Fruit fly (Drosophila melanogaster) whole organism, prepupa: ENCODE results near the gene DPCoAC.
A peak's percentile ranks its signal among the peaks of the same experiment; 100 is the strongest.

Experiments
- CG11762 ChIP-seq: fragments of 200-800 bp; sonication (Bioruptor generic); optimal IDR thresholded peaks from 3 replicates; lab custom pipeline; 2016; ENCODE audit warnings: missing biosample characterization, missing genetic modification characterization; ENCODE audit not compliant: insufficient read depth
- CG11902 ChIP-seq: fragments of 200-800 bp; sonication (Bioruptor generic); optimal IDR thresholded peaks from 3 replicates; lab custom pipeline; 2016; ENCODE audit warnings: missing biosample characterization, missing genetic modification characterization
- CG15336 ChIP-seq: fragments of 200-800 bp; sonication (Bioruptor generic); IDR thresholded peaks from 2 replicates; pipeline ENCODE4 v1.3.6; 2022; ENCODE audit warnings: missing biosample characterization, missing genetic modification characterization
- CG1621 ChIP-seq: fragments of 200-800 bp; sonication (Bioruptor generic); optimal IDR thresholded peaks from 3 replicates; lab custom pipeline; 2018; ENCODE audit warnings: missing biosample characterization, mild to moderate bottlenecking, missing genetic modification characterization
- CG16779 ChIP-seq: fragments of 200-800 bp; sonication (Bioruptor generic); optimal IDR thresholded peaks from 3 replicates; lab custom pipeline; 2017; ENCODE audit warnings: missing biosample characterization, mild to moderate bottlenecking, missing genetic modification characterization
- CG31627 ChIP-seq: fragments of 200-800 bp; sonication (Bioruptor generic); optimal IDR thresholded peaks from 3 replicates; lab custom pipeline; 2016; ENCODE audit warnings: missing biosample characterization, missing genetic modification characterization
- CG32006 ChIP-seq: fragments of 200-800 bp; sonication (Bioruptor generic); optimal IDR thresholded peaks from 3 replicates; lab custom pipeline; 2017; ENCODE audit warnings: missing biosample characterization, mild to moderate bottlenecking, missing genetic modification characterization
- CG34406 ChIP-seq: fragments of 200-800 bp; sonication (Bioruptor generic); optimal IDR thresholded peaks from 3 replicates; lab custom pipeline; 2016; ENCODE audit warnings: missing biosample characterization, missing genetic modification characterization
- CG3919 ChIP-seq: fragments of 200-800 bp; sonication (Bioruptor generic); optimal IDR thresholded peaks from 3 replicates; lab custom pipeline; 2016; ENCODE audit warnings: missing biosample characterization, missing genetic modification characterization
- CG4318 ChIP-seq: fragments of 200-800 bp; sonication (Bioruptor generic); optimal IDR thresholded peaks from 3 replicates; lab custom pipeline; 2017; ENCODE audit warnings: missing biosample characterization, mild to moderate bottlenecking, missing genetic modification characterization
- CG6163 ChIP-seq: fragments of 200-800 bp; sonication (Bioruptor generic); IDR thresholded peaks from 3 replicates; pipeline ENCODE4 v1.3.6; 2022; ENCODE audit warnings: missing biosample characterization, missing genetic modification characterization
- CG6276 ChIP-seq: fragments of 200-800 bp; sonication (Bioruptor generic); optimal IDR thresholded peaks from 2 replicates; lab custom pipeline; 2017; ENCODE audit warnings: missing biosample characterization, mild to moderate bottlenecking, missing genetic modification characterization
- CG6792 ChIP-seq: fragments of 200-800 bp; sonication (Bioruptor generic); optimal IDR thresholded peaks from 3 replicates; lab custom pipeline; 2016; ENCODE audit warnings: missing biosample characterization, missing genetic modification characterization
- CG6808 ChIP-seq: fragments of 200-800 bp; sonication (Bioruptor generic); optimal IDR thresholded peaks from 3 replicates; lab custom pipeline; 2017; ENCODE audit warnings: missing biosample characterization, missing genetic modification characterization, mild to moderate bottlenecking, moderate library complexity, missing genetic modification reagents
- CG6854 ChIP-seq: fragments of 200-800 bp; sonication (Bioruptor generic); optimal IDR thresholded peaks from 2 replicates; lab custom pipeline; 2017; ENCODE audit warnings: missing biosample characterization, mild to moderate bottlenecking, missing genetic modification characterization
- CG7368 ChIP-seq: fragments of 200-800 bp; sonication (Bioruptor generic); optimal IDR thresholded peaks from 3 replicates; lab custom pipeline; 2016; ENCODE audit warnings: missing biosample characterization, missing genetic modification characterization
- CG8119 ChIP-seq: fragments of 200-800 bp; sonication (Bioruptor generic); IDR thresholded peaks from 3 replicates; pipeline ENCODE4 v1.3.6; 2022; ENCODE audit warnings: missing biosample characterization, missing genetic modification characterization
- CG8319 ChIP-seq: fragments of 200-800 bp; sonication (Bioruptor generic); optimal IDR thresholded peaks from 3 replicates; lab custom pipeline; 2016; ENCODE audit warnings: missing biosample characterization, missing genetic modification characterization
- CG8632 ChIP-seq: fragments of 200-800 bp; sonication (Bioruptor generic); optimal IDR thresholded peaks from 3 replicates; lab custom pipeline; 2016; ENCODE audit warnings: missing biosample characterization, missing genetic modification characterization
- CG9139 ChIP-seq: fragments of 200-800 bp; sonication (Bioruptor generic); optimal IDR thresholded peaks from 3 replicates; lab custom pipeline; 2017; ENCODE audit warnings: missing biosample characterization, mild to moderate bottlenecking, missing genetic modification characterization
- Eip75B ChIP-seq: fragments of 200-800 bp; sonication (Bioruptor generic); optimal IDR thresholded peaks from 3 replicates; lab custom pipeline; 2016; ENCODE audit warnings: missing biosample characterization, missing genetic modification characterization
- Eip93F ChIP-seq: fragments of 200-800 bp; sonication (Bioruptor generic); optimal IDR thresholded peaks from 2 replicates; lab custom pipeline; 2016; ENCODE audit warnings: missing biosample characterization, mild to moderate bottlenecking, missing genetic modification characterization
- Ets21C ChIP-seq: fragments of 200-800 bp; sonication (Bioruptor generic); optimal IDR thresholded peaks from 3 replicates; lab custom pipeline; 2016; ENCODE audit warnings: missing biosample characterization, missing genetic modification characterization
- Gug ChIP-seq: fragments of 200-800 bp; sonication (Bioruptor generic); IDR thresholded peaks from 2 replicates; pipeline ENCODE4 v1.3.6; 2022; ENCODE audit warnings: missing biosample characterization, missing genetic modification characterization
- Hr38 ChIP-seq: sonication (Bioruptor generic); optimal IDR thresholded peaks from 2 replicates; lab custom pipeline; 2016; ENCODE audit warnings: missing biosample characterization, missing genetic modification characterization
- Hr39 ChIP-seq: fragments of 200-800 bp; sonication (Bioruptor generic); optimal IDR thresholded peaks from 2 replicates; lab custom pipeline; 2016; ENCODE audit warnings: missing biosample characterization, missing genetic modification characterization
- Hr4 ChIP-seq: fragments of 200-800 bp; sonication (Bioruptor generic); optimal IDR thresholded peaks from 3 replicates; lab custom pipeline; 2016; ENCODE audit warnings: missing biosample characterization, missing genetic modification characterization
- Lpt ChIP-seq: fragments of 200-800 bp; sonication (Bioruptor generic); optimal IDR thresholded peaks from 3 replicates; lab custom pipeline; 2016; ENCODE audit warnings: missing biosample characterization, missing genetic modification characterization
- Met ChIP-seq: fragments of 200-800 bp; sonication (Bioruptor generic); optimal IDR thresholded peaks from 3 replicates; lab custom pipeline; 2016; ENCODE audit warnings: missing biosample characterization, missing genetic modification characterization
- OdsH ChIP-seq: fragments of 200-800 bp; sonication (Bioruptor generic); optimal IDR thresholded peaks from 3 replicates; lab custom pipeline; 2016; ENCODE audit warnings: missing biosample characterization, missing genetic modification characterization
- Smox ChIP-seq: fragments of 200-800 bp; sonication (Bioruptor generic); optimal IDR thresholded peaks from 3 replicates; lab custom pipeline; 2016; ENCODE audit warnings: missing biosample characterization, missing genetic modification characterization
- Sox102F ChIP-seq: fragments of 200-800 bp; sonication (Bioruptor generic); optimal IDR thresholded peaks from 2 replicates; lab custom pipeline; 2016; ENCODE audit warnings: missing biosample characterization, mild to moderate bottlenecking, missing genetic modification characterization
- Sox14 ChIP-seq: fragments of 200-800 bp; sonication (Bioruptor generic); optimal IDR thresholded peaks from 3 replicates; lab custom pipeline; 2016; ENCODE audit warnings: missing biosample characterization, missing genetic modification characterization
- Sox15 ChIP-seq: fragments of 200-800 bp; sonication (Bioruptor generic); optimal IDR thresholded peaks from 3 replicates; lab custom pipeline; 2016; ENCODE audit warnings: missing biosample characterization, missing genetic modification characterization
- achi ChIP-seq: fragments of 200-800 bp; sonication (Bioruptor generic); optimal IDR thresholded peaks from 3 replicates; lab custom pipeline; 2016; ENCODE audit warnings: missing biosample characterization, missing genetic modification characterization
- acj6 ChIP-seq: fragments of 200-800 bp; sonication (Bioruptor generic); optimal IDR thresholded peaks from 3 replicates; lab custom pipeline; 2016; ENCODE audit warnings: missing biosample characterization, missing genetic modification characterization
- cyc ChIP-seq: fragments of 200-800 bp; sonication (Bioruptor generic); optimal IDR thresholded peaks from 3 replicates; lab custom pipeline; 2016; ENCODE audit warnings: missing biosample characterization, missing genetic modification characterization
- dac ChIP-seq: fragments of 200-800 bp; sonication (Bioruptor generic); optimal IDR thresholded peaks from 2 replicates; lab custom pipeline; 2017; ENCODE audit warnings: missing biosample characterization, mild to moderate bottlenecking, missing genetic modification characterization
- eg ChIP-seq: fragments of 200-800 bp; sonication (Bioruptor generic); IDR thresholded peaks from 3 replicates; pipeline ENCODE4 v1.3.6; 2022; ENCODE audit warnings: missing biosample characterization, missing genetic modification characterization
- esn ChIP-seq: fragments of 200-800 bp; sonication (Bioruptor generic); optimal IDR thresholded peaks from 2 replicates; lab custom pipeline; 2016; ENCODE audit warnings: missing biosample characterization, mild to moderate bottlenecking, missing genetic modification characterization, moderate library complexity
- fd59A ChIP-seq: fragments of 200-800 bp; sonication (Bioruptor generic); optimal IDR thresholded peaks from 2 replicates; lab custom pipeline; 2017; ENCODE audit warnings: missing biosample characterization, mild to moderate bottlenecking, missing genetic modification characterization, missing genetic modification reagents
- fd85E ChIP-seq: fragments of 200-800 bp; sonication (Bioruptor generic); optimal IDR thresholded peaks from 3 replicates; lab custom pipeline; 2016; ENCODE audit warnings: missing biosample characterization, missing genetic modification characterization
- fkh ChIP-seq: fragments of 200-800 bp; sonication (Bioruptor generic); optimal IDR thresholded peaks from 3 replicates; lab custom pipeline; 2017; ENCODE audit warnings: missing biosample characterization, mild to moderate bottlenecking, missing genetic modification characterization, moderate library complexity
- net ChIP-seq: fragments of 200-800 bp; sonication (Bioruptor generic); optimal IDR thresholded peaks from 3 replicates; lab custom pipeline; 2016; ENCODE audit warnings: missing biosample characterization, missing genetic modification characterization
- pdm3 ChIP-seq: fragments of 200-800 bp; sonication (Bioruptor generic); optimal IDR thresholded peaks from 3 replicates; lab custom pipeline; 2016; ENCODE audit warnings: missing biosample characterization, missing genetic modification characterization
- salr ChIP-seq, 2 experiments: fragments of 200-800 bp; sonication (Bioruptor generic); optimal IDR thresholded peaks; 3 replicates each; lab custom pipeline; 2016 to 2018; ENCODE audit warnings: missing biosample characterization in 2 of 2, missing genetic modification characterization in 2 of 2, mild to moderate bottlenecking in 1 of 2
- spab ChIP-seq: fragments of 200-800 bp; sonication (Bioruptor generic); optimal IDR thresholded peaks from 2 replicates; lab custom pipeline; 2017; ENCODE audit warnings: missing biosample characterization, mild to moderate bottlenecking, missing genetic modification characterization, missing genetic modification reagents
- ss ChIP-seq, 2 experiments: fragments of 200-800 bp; sonication (Bioruptor generic); optimal IDR thresholded peaks; 2 replicates in 1 of 2; 3 replicates in 1 of 2; lab custom pipeline; 2017 to 2018; ENCODE audit warnings: mild to moderate bottlenecking in 2 of 2, missing biosample characterization in 2 of 2, missing genetic modification characterization in 2 of 2, moderate library complexity in 1 of 2
- svp ChIP-seq: fragments of 200-800 bp; sonication (Bioruptor generic); peaks from one replicate; lab custom pipeline; 2016; ENCODE audit warnings: missing biosample characterization, missing genetic modification characterization
- topi ChIP-seq: fragments of 200-800 bp; sonication (Bioruptor generic); optimal IDR thresholded peaks from 3 replicates; lab custom pipeline; 2016; ENCODE audit warnings: missing biosample characterization, missing genetic modification characterization
- vri ChIP-seq: fragments of 200-800 bp; sonication (Bioruptor generic); optimal IDR thresholded peaks from 3 replicates; lab custom pipeline; 2016; ENCODE audit warnings: missing biosample characterization, mild to moderate bottlenecking, missing genetic modification characterization

The DPCoAC gene

dm6 chr3R:20550632-20551486 is 6.6 kb downstream of the DPCoAC start:
- peak; percentile 62 for TF ChIP-seq CG16779 (tag; lab: Kevin White, UChicago)
- TF ChIP-seq CG32006 (GFP tag; lab: Kevin White, UChicago): no peak
- TF ChIP-seq CG4318: no peak
- TF ChIP-seq Hr4 (GFP tag; lab: Kevin White, UChicago): no peak
- TF ChIP-seq CG8119 (GFP tag; lab: Robert Waterston, UW): peak; percentile 51; the same call in 2 of the 3 replicates
- no peak for TF ChIP-seq CG8632 (GFP tag; lab: Kevin White, UChicago)
- TF ChIP-seq topi (GFP tag; lab: Kevin White, UChicago): peak; percentile 39
- TF ChIP-seq CG6854 (GFP tag; lab: Kevin White, UChicago): peak; percentile 38
- peak; percentile 13 for TF ChIP-seq CG3919 (GFP tag; lab: Kevin White, UChicago)
- peak; percentile 79 for TF ChIP-seq vri (GFP tag; lab: Kevin White, UChicago)
- TF ChIP-seq CG34406 (GFP tag; lab: Kevin White, UChicago): no peak
- no peak for TF ChIP-seq acj6 (GFP tag; lab: Kevin White, UChicago)
- TF ChIP-seq CG11762 (GFP tag; lab: Kevin White, UChicago): peak; percentile 24
- no peak for TF ChIP-seq Hr39 (GFP tag; lab: Kevin White, UChicago)
- no peak for TF ChIP-seq CG8319 (GFP tag; lab: Kevin White, UChicago)
- peak; percentile 67 for TF ChIP-seq CG9139 (GFP tag; lab: Kevin White, UChicago)
- TF ChIP-seq CG15336 (GFP tag; lab: Robert Waterston, UW): peak; percentile 52; the same call in 1 of the 2 replicates
- peak; percentile 48 for TF ChIP-seq Sox102F
- TF ChIP-seq CG6276 (GFP tag; lab: Kevin White, UChicago): peak; percentile 59
- TF ChIP-seq CG31627 (GFP tag; lab: Kevin White, UChicago): no peak
- no peak for TF ChIP-seq Eip93F (GFP tag; lab: Kevin White, UChicago)
- no peak for TF ChIP-seq Eip75B
- peak; percentile 43 for TF ChIP-seq CG6808
- peak; percentile 45; the same call in 2 of the 3 replicates for TF ChIP-seq CG6163 (GFP tag; lab: Robert Waterston, UW)
- TF ChIP-seq achi (GFP tag; lab: Kevin White, UChicago): peak; percentile 16
- no peak for TF ChIP-seq CG1621 (tag; lab: Kevin White, UChicago)
- TF ChIP-seq Met (GFP tag; lab: Kevin White, UChicago): peak; percentile 6
- peak; percentile 73 for TF ChIP-seq svp (GFP tag; lab: Kevin White, UChicago)
- TF ChIP-seq cyc: no peak
- TF ChIP-seq Hr38 (GFP tag; lab: Kevin White, UChicago): no peak
- TF ChIP-seq net (GFP tag; lab: Kevin White, UChicago): peak; percentile 43
- TF ChIP-seq CG6792 (GFP tag; lab: Kevin White, UChicago): no peak
- TF ChIP-seq OdsH (GFP tag; lab: Kevin White, UChicago): peak; percentile 10
- TF ChIP-seq Smox (GFP tag; lab: Kevin White, UChicago): no peak
- peak; percentile 35 for TF ChIP-seq esn
- no peak for TF ChIP-seq salr (GFP tag; optimal IDR thresholded peaks at IDR 0.05; lab: Kevin White, UChicago)
- TF ChIP-seq pdm3: no peak
- TF ChIP-seq Lpt (GFP tag; lab: Kevin White, UChicago): peak; percentile 44
- TF ChIP-seq Sox15 (GFP tag; lab: Kevin White, UChicago): no peak
- peak; percentile 16 for TF ChIP-seq Sox14 (GFP tag; lab: Kevin White, UChicago)
- TF ChIP-seq fd85E: no peak
- TF ChIP-seq CG11902 (GFP tag; lab: Kevin White, UChicago): no peak
- TF ChIP-seq Gug: no peak
- TF ChIP-seq dac: no peak
- peak; percentile 68 for TF ChIP-seq eg (GFP tag; lab: Robert Waterston, UW)
- peak; percentile 21 for TF ChIP-seq CG7368
- TF ChIP-seq fkh (GFP tag; lab: Kevin White, UChicago): peak; percentile 99
- TF ChIP-seq ss (GFP tag; optimal IDR thresholded peaks at IDR 0.05; lab: Kevin White, UChicago): peak; percentile 38 to 64
- no peak for TF ChIP-seq fd59A (GFP tag; lab: Kevin White, UChicago)
- no peak for TF ChIP-seq Ets21C
- TF ChIP-seq spab (GFP tag; lab: Kevin White, UChicago): peak; percentile 25
